Worm (Caenorhabditis elegans) whole organism, young adult: ENCODE data around the gene gfi-1.

ENCODE experiments used
- B0035.1 ChIP-seq: sonication (generic microtip); optimal IDR thresholded peaks from 2 replicates; lab custom pipeline; 2016; ENCODE audit warnings: missing genetic modification characterization, mild to moderate bottlenecking, missing compliant biosample characterization, missing genotype, missing genetic modification reagents
- B0261.1 ChIP-seq: sonication (generic microtip); optimal IDR thresholded peaks from 2 replicates; lab custom pipeline; 2016; ENCODE audit warnings: mild to moderate bottlenecking, missing genetic modification characterization, moderate library complexity, missing compliant biosample characterization
- D2030.7 ChIP-seq: fragments of 200-800 bp; sonication (Bioruptor generic); IDR thresholded peaks from 2 replicates; pipeline ENCODE4 v1.3.6; 2022; ENCODE audit warnings: missing genetic modification reagents, missing genetic modification characterization, missing compliant biosample characterization
- F23B12.7 ChIP-seq: sonication (generic microtip); optimal IDR thresholded peaks from 2 replicates; lab custom pipeline; 2017; ENCODE audit warnings: missing genetic modification characterization, mild to moderate bottlenecking, missing compliant biosample characterization, antibody characterized with exemption, moderate library complexity; ENCODE audit not compliant: insufficient read depth
- K11D2.4 ChIP-seq: fragments of 200-800 bp; sonication (Bioruptor generic); IDR thresholded peaks from 2 replicates; pipeline ENCODE4 v1.3.6; 2022; ENCODE audit warnings: missing genetic modification reagents, missing genetic modification characterization, missing compliant biosample characterization
- ama-1 ChIP-seq, 3 experiments: fragments of 150-350 bp in 1 of 3; sonication (generic microtip) in 2 of 3; optimal IDR thresholded peaks; 2 replicates each; lab custom pipeline; 2014 to 2018; ENCODE audit warnings: missing biosample characterization in 2 of 3, missing genetic modification characterization in 2 of 3, missing genetic modification reagents in 2 of 3
- aptf-2 ChIP-seq: fragments of 200-800 bp; sonication (Bioruptor generic); conservative IDR thresholded peaks from 2 replicates; pipeline ENCODE4 v1.3.6; 2022; ENCODE audit warnings: missing genetic modification reagents, missing genetic modification characterization, missing compliant biosample characterization
- aptf-3 ChIP-seq: fragments of 200-800 bp; sonication (Bioruptor generic); IDR thresholded peaks from 2 replicates; pipeline ENCODE4 v1.3.6; 2022; ENCODE audit warnings: missing genetic modification characterization, missing compliant biosample characterization
- athp-1 ChIP-seq: sonication (generic microtip); optimal IDR thresholded peaks from 2 replicates; lab custom pipeline; 2017; ENCODE audit warnings: mild to moderate bottlenecking, missing genetic modification characterization, missing compliant biosample characterization
- ceh-40 ChIP-seq: fragments of 200-800 bp; sonication (Bioruptor generic); IDR thresholded peaks from 2 replicates; pipeline ENCODE4 v1.3.6; 2022; ENCODE audit warnings: missing genetic modification characterization, missing compliant biosample characterization
- dpff-1 ChIP-seq: sonication (generic microtip); optimal IDR thresholded peaks from 2 replicates; lab custom pipeline; 2017; ENCODE audit warnings: mild to moderate bottlenecking, missing genetic modification characterization, missing compliant biosample characterization
- efl-1 ChIP-seq: fragments of 150-350 bp; optimal IDR thresholded peaks from 2 replicates; lab custom pipeline; 2014; ENCODE audit warnings: missing biosample characterization, missing genetic modification reagents, missing genetic modification characterization
- ekl-4 ChIP-seq: fragments of 200-800 bp; sonication (Bioruptor generic); IDR thresholded peaks from 2 replicates; pipeline ENCODE4 v1.3.6; 2022; ENCODE audit warnings: missing genetic modification reagents, missing genetic modification characterization, missing compliant biosample characterization
- ets-4 ChIP-seq: fragments of 200-800 bp; sonication (Bioruptor generic); optimal IDR thresholded peaks from 2 replicates; lab custom pipeline; 2018; ENCODE audit warnings: mild to moderate bottlenecking, missing genetic modification characterization, missing compliant biosample characterization
- hmg-20 ChIP-seq: fragments of 200-800 bp; sonication (Bioruptor generic); IDR thresholded peaks from 2 replicates; pipeline ENCODE4 v1.3.6; 2022; ENCODE audit warnings: missing genetic modification reagents, missing genetic modification characterization, missing compliant biosample characterization
- let-607 ChIP-seq, 2 experiments: fragments of 200-800 bp in 1 of 2; sonication (Bioruptor generic) in 1 of 2; sonication (generic microtip) in 1 of 2; optimal IDR thresholded peaks; 2 replicates each; lab custom pipeline; 2016 to 2018; ENCODE audit warnings: mild to moderate bottlenecking in 2 of 2, missing compliant biosample characterization in 2 of 2, missing genetic modification characterization in 2 of 2, moderate library complexity in 2 of 2, missing genotype in 1 of 2
- lin-54 ChIP-seq: fragments of 200-800 bp; sonication (Bioruptor generic); optimal IDR thresholded peaks from 2 replicates; lab custom pipeline; 2018; ENCODE audit warnings: mild to moderate bottlenecking, missing genetic modification characterization, missing compliant biosample characterization
- lir-1 ChIP-seq: fragments of 200-800 bp; sonication (Bioruptor generic); conservative IDR thresholded peaks from 2 replicates; pipeline ENCODE4 v1.3.6; 2022; ENCODE audit warnings: missing genetic modification reagents, missing genetic modification characterization, missing compliant biosample characterization
- lsl-1 ChIP-seq: fragments of 200-800 bp; sonication (Bioruptor generic); optimal IDR thresholded peaks from 2 replicates; lab custom pipeline; 2018; ENCODE audit warnings: mild to moderate bottlenecking, missing genetic modification characterization, moderate library complexity, missing compliant biosample characterization
- lsy-27 ChIP-seq: sonication (generic microtip); optimal IDR thresholded peaks from 2 replicates; lab custom pipeline; 2017; ENCODE audit warnings: missing genetic modification characterization, mild to moderate bottlenecking, missing compliant biosample characterization, antibody characterized with exemption, missing genotype, borderline replicate concordance; ENCODE audit not compliant: insufficient read depth
- madf-10 ChIP-seq: sonication (generic microtip); optimal IDR thresholded peaks from 2 replicates; lab custom pipeline; 2016; ENCODE audit warnings: mild to moderate bottlenecking, missing genetic modification characterization, missing compliant biosample characterization
- mcd-1 ChIP-seq: fragments of 200-800 bp; sonication (Bioruptor generic); IDR thresholded peaks from 2 replicates; pipeline ENCODE4 v1.3.6; 2022; ENCODE audit warnings: missing genetic modification reagents, missing genetic modification characterization, missing compliant biosample characterization
- mel-28 ChIP-seq: sonication (generic microtip); optimal IDR thresholded peaks from 2 replicates; lab custom pipeline; 2016; ENCODE audit warnings: borderline replicate concordance, mild to moderate bottlenecking, missing genetic modification characterization, missing compliant biosample characterization
- nhr-179 ChIP-seq: sonication (generic microtip); optimal IDR thresholded peaks from 2 replicates; lab custom pipeline; 2016; ENCODE audit warnings: mild to moderate bottlenecking, missing genetic modification characterization, missing compliant biosample characterization
- nhr-80 ChIP-seq: sonication (generic microtip); optimal IDR thresholded peaks from 2 replicates; lab custom pipeline; 2016; ENCODE audit warnings: missing genetic modification characterization, missing compliant biosample characterization
- pbrm-1 ChIP-seq: fragments of 200-800 bp; sonication (Bioruptor generic); IDR thresholded peaks from 2 replicates; pipeline ENCODE4 v1.3.6; 2022; ENCODE audit warnings: missing genetic modification reagents, missing genetic modification characterization, missing compliant biosample characterization
- pha-4 ChIP-seq: fragments of 150-350 bp; sonication (generic microtip); optimal IDR thresholded peaks from 2 replicates; lab custom pipeline; 2014; ENCODE audit warnings: missing biosample characterization, missing genetic modification reagents, missing genetic modification characterization
- repo-1 ChIP-seq: sonication (generic microtip); optimal IDR thresholded peaks from 2 replicates; lab custom pipeline; 2017; ENCODE audit warnings: mild to moderate bottlenecking, missing genetic modification characterization, missing compliant biosample characterization
- sdz-38 ChIP-seq: sonication (generic microtip); optimal IDR thresholded peaks from 2 replicates; lab custom pipeline; 2016; ENCODE audit warnings: missing genotype, missing genetic modification characterization, missing compliant biosample characterization
- snpc-4 ChIP-seq, 5 experiments: fragments of 150-350 bp in 1 of 5; sonication (generic microtip) in 4 of 5; optimal IDR thresholded peaks; 2 replicates each; lab custom pipeline; 2014 to 2018; ENCODE audit warnings: missing genetic modification characterization in 5 of 5, missing biosample characterization in 3 of 5, antibody characterized with exemption in 2 of 5, mild to moderate bottlenecking in 2 of 5, missing compliant biosample characterization in 2 of 5, missing genotype in 2 of 5, moderate library complexity in 2 of 5, missing genetic modification reagents in 1 of 5
- somi-1 ChIP-seq: fragments of 200-800 bp; sonication (Bioruptor generic); optimal IDR thresholded peaks from 2 replicates; lab custom pipeline; 2018; ENCODE audit warnings: mild to moderate bottlenecking, missing genetic modification characterization, missing compliant biosample characterization
- tbp1 ChIP-seq: fragments of 200-800 bp; sonication (Bioruptor generic); optimal IDR thresholded peaks from 2 replicates; lab custom pipeline; 2018; ENCODE audit warnings: mild to moderate bottlenecking, missing genetic modification characterization, missing compliant biosample characterization
- unc-62 ChIP-seq: fragments of 150-350 bp; optimal IDR thresholded peaks from 2 replicates; lab custom pipeline; 2014; ENCODE audit warnings: missing biosample characterization, missing genetic modification reagents, missing genetic modification characterization
- ztf-18 ChIP-seq: sonication (generic microtip); optimal IDR thresholded peaks from 2 replicates; lab custom pipeline; 2016; ENCODE audit warnings: missing genotype, mild to moderate bottlenecking, missing genetic modification characterization, missing compliant biosample characterization
- ztf-25 ChIP-seq: fragments of 200-800 bp; sonication (Bioruptor generic); IDR thresholded peaks from 2 replicates; pipeline ENCODE4 v1.3.6; 2022; ENCODE audit warnings: missing genetic modification reagents, missing genetic modification characterization, missing compliant biosample characterization
- ztf-26 ChIP-seq: sonication (generic microtip); optimal IDR thresholded peaks from 2 replicates; lab custom pipeline; 2017; ENCODE audit warnings: missing genetic modification characterization, missing compliant biosample characterization

Gene gfi-1

ce11 chrV:6433446-6434178 lies 33.9 kb upstream of the gfi-1 start, which contains the start of the genes gad-1 and erfa-1 (continued):
- peak; percentile 22; the same call in 1 of the 2 replicates for TF ChIP-seq pbrm-1 (GFP tag; lab: Robert Waterston, UW)
- TF ChIP-seq ztf-18 (tag; lab: Kevin White, UChicago) = no peak
- TF ChIP-seq F23B12.7 (tag; lab: Kevin White, UChicago) = no peak
- TF ChIP-seq lsy-27 = no peak
- TF ChIP-seq repo-1 = no peak
- TF ChIP-seq ztf-26 (tag; lab: Kevin White, UChicago) = no peak
- no peak for TF ChIP-seq aptf-3 (GFP tag; lab: Robert Waterston, UW)
- TF ChIP-seq pha-4 (tag; lab: Kevin White, UChicago) = no peak
- TF ChIP-seq B0261.1 (tag; lab: Kevin White, UChicago) = no peak
- no peak for TF ChIP-seq athp-1 (tag; lab: Kevin White, UChicago)
- TF ChIP-seq snpc-4 (GFP tag; optimal IDR thresholded peaks at IDR 0.05; lab: Kevin White, UChicago) = no peak
- TF ChIP-seq snpc-4 (tag; optimal IDR thresholded peaks at IDR 0.05; lab: Kevin White, UChicago) = peak in 1 of 4 experiments; percentile 28
- peak; percentile 34 for TF ChIP-seq nhr-80
- TF ChIP-seq ets-4 (GFP tag; lab: Kevin White, UChicago) = no peak
- TF ChIP-seq mel-28 = no peak
- no peak for TF ChIP-seq hmg-20 (GFP tag; lab: Robert Waterston, UW)
- TF ChIP-seq mcd-1 (GFP tag; lab: Robert Waterston, UW) = peak; percentile 78
- TF ChIP-seq lin-54 = peak; percentile 63
- TF ChIP-seq dpff-1 (tag; lab: Kevin White, UChicago) = no peak
- TF ChIP-seq somi-1 = no peak
- peak; percentile 67 for TF ChIP-seq efl-1
- TF ChIP-seq B0035.1 (tag; lab: Kevin White, UChicago) = no peak
- peak; percentile 37; the same call in 1 of the 2 replicates for TF ChIP-seq D2030.7 (GFP tag; lab: Robert Waterston, UW)
- TF ChIP-seq sdz-38 (tag; lab: Kevin White, UChicago) = no peak
- no peak for TF ChIP-seq aptf-2
- no peak for TF ChIP-seq ekl-4 (GFP tag; lab: Robert Waterston, UW)
- no peak for TF ChIP-seq unc-62
- no peak for TF ChIP-seq madf-10 (tag; lab: Kevin White, UChicago)
- no peak for TF ChIP-seq ceh-40 (GFP tag; lab: Robert Waterston, UW)
- TF ChIP-seq ama-1 (optimal IDR thresholded peaks at IDR 0.05; lab: Kevin White, UChicago) = no peak
- no peak for TF ChIP-seq ama-1 (GFP tag; optimal IDR thresholded peaks at IDR 0.05; lab: Kevin White, UChicago)
- TF ChIP-seq K11D2.4 = no peak
- no peak for TF ChIP-seq tbp1 (GFP tag; lab: Kevin White, UChicago)
- TF ChIP-seq nhr-179 = no peak
- TF ChIP-seq lir-1 = no peak
- 0 out of 2 replicates have a peak, but pooled peaks have one; percentile 47 for TF ChIP-seq ztf-25 (GFP tag; lab: Robert Waterston, UW)
- peak; percentile 77 for TF ChIP-seq lsl-1 (GFP tag; lab: Kevin White, UChicago)
- peak; percentile 5 to 22 for TF ChIP-seq let-607 (tag; optimal IDR thresholded peaks at IDR 0.05; lab: Kevin White, UChicago)
